Worm (Caenorhabditis elegans) whole organism, young adult: Measurements from ENCODE around the gene ent-1.

Source experiments
- B0336.3 ChIP-seq: fragments of 200-800 bp; sonication (Bioruptor generic); IDR thresholded peaks from 2 replicates; pipeline ENCODE4 v1.3.6; 2022; ENCODE audit warnings: missing genetic modification characterization, missing compliant biosample characterization
- D2030.7 ChIP-seq: fragments of 200-800 bp; sonication (Bioruptor generic); IDR thresholded peaks from 2 replicates; pipeline ENCODE4 v1.3.6; 2022; ENCODE audit warnings: missing genetic modification reagents, missing genetic modification characterization, missing compliant biosample characterization
- F10E7.11 ChIP-seq: sonication (generic microtip); optimal IDR thresholded peaks from 2 replicates; lab custom pipeline; 2017; ENCODE audit warnings: mild to moderate bottlenecking, missing genetic modification characterization, moderate library complexity, missing compliant biosample characterization
- F37B4.10 ChIP-seq: fragments of 200-800 bp; sonication (Bioruptor generic); IDR thresholded peaks from 2 replicates; pipeline ENCODE4 v1.3.6; 2022; ENCODE audit warnings: missing genetic modification characterization, missing compliant biosample characterization
- K11D2.4 ChIP-seq: fragments of 200-800 bp; sonication (Bioruptor generic); IDR thresholded peaks from 2 replicates; pipeline ENCODE4 v1.3.6; 2022; ENCODE audit warnings: missing genetic modification reagents, missing genetic modification characterization, missing compliant biosample characterization
- Y56A3A.18 ChIP-seq: fragments of 200-800 bp; sonication (Bioruptor generic); IDR thresholded peaks from 2 replicates; pipeline ENCODE4 v1.3.6; 2022; ENCODE audit warnings: missing genetic modification reagents, missing genetic modification characterization, missing compliant biosample characterization
- Y79H2A.3 ChIP-seq: fragments of 200-800 bp; sonication (Bioruptor generic); conservative IDR thresholded peaks from 2 replicates; pipeline ENCODE4 v1.3.6; 2022; ENCODE audit warnings: missing genetic modification reagents, missing genetic modification characterization, missing compliant biosample characterization
- ZK185.1 ChIP-seq: sonication (generic microtip); optimal IDR thresholded peaks from 2 replicates; lab custom pipeline; 2016; ENCODE audit warnings: mild to moderate bottlenecking, missing genetic modification characterization, missing compliant biosample characterization; ENCODE audit not compliant: poor library complexity, severe bottlenecking
- akir-1 ChIP-seq: fragments of 200-800 bp; sonication (Bioruptor generic); optimal IDR thresholded peaks from 2 replicates; lab custom pipeline; 2018; ENCODE audit warnings: mild to moderate bottlenecking, missing genetic modification characterization, moderate library complexity, missing compliant biosample characterization
- aptf-2 ChIP-seq: fragments of 200-800 bp; sonication (Bioruptor generic); conservative IDR thresholded peaks from 2 replicates; pipeline ENCODE4 v1.3.6; 2022; ENCODE audit warnings: missing genetic modification reagents, missing genetic modification characterization, missing compliant biosample characterization
- aptf-3 ChIP-seq: fragments of 200-800 bp; sonication (Bioruptor generic); IDR thresholded peaks from 2 replicates; pipeline ENCODE4 v1.3.6; 2022; ENCODE audit warnings: missing genetic modification characterization, missing compliant biosample characterization
- atf-7 ChIP-seq: sonication (generic microtip); optimal IDR thresholded peaks from 2 replicates; lab custom pipeline; 2017; ENCODE audit warnings: mild to moderate bottlenecking, missing genetic modification characterization, missing compliant biosample characterization
- attf-3 ChIP-seq: fragments of 200-800 bp; sonication (Bioruptor generic); conservative IDR thresholded peaks from 2 replicates; pipeline ENCODE4 v1.3.6; 2022; ENCODE audit warnings: missing genetic modification reagents, missing genetic modification characterization, missing compliant biosample characterization
- ccch-3 ChIP-seq: fragments of 200-800 bp; sonication (Bioruptor generic); optimal IDR thresholded peaks from 2 replicates; lab custom pipeline; 2018; ENCODE audit warnings: mild to moderate bottlenecking, missing genetic modification characterization, missing compliant biosample characterization
- ceh-79 ChIP-seq: sonication (generic microtip); optimal IDR thresholded peaks from 2 replicates; lab custom pipeline; 2017; ENCODE audit warnings: mild to moderate bottlenecking, missing genetic modification characterization, missing compliant biosample characterization
- ceh-91 ChIP-seq: fragments of 200-800 bp; sonication (Bioruptor generic); IDR thresholded peaks from 2 replicates; pipeline ENCODE4 v1.3.6; 2022; ENCODE audit warnings: missing genetic modification reagents, missing genetic modification characterization, missing compliant biosample characterization
- dox-1 ChIP-seq: fragments of 200-800 bp; sonication (Bioruptor generic); IDR thresholded peaks from 2 replicates; pipeline ENCODE4 v1.3.6; 2022; ENCODE audit warnings: missing genetic modification reagents, missing genetic modification characterization, missing compliant biosample characterization
- dpl-1 ChIP-seq: fragments of 150-350 bp; optimal IDR thresholded peaks from 2 replicates; lab custom pipeline; 2014; ENCODE audit warnings: missing biosample characterization, missing genetic modification reagents, missing genetic modification characterization
- efl-1 ChIP-seq: fragments of 150-350 bp; optimal IDR thresholded peaks from 2 replicates; lab custom pipeline; 2014; ENCODE audit warnings: missing biosample characterization, missing genetic modification reagents, missing genetic modification characterization
- egl-18 ChIP-seq: fragments of 200-800 bp; sonication (Bioruptor generic); IDR thresholded peaks from 2 replicates; pipeline ENCODE4 v1.3.6; 2022; ENCODE audit warnings: missing genetic modification reagents, missing genetic modification characterization, missing compliant biosample characterization
- egl-44 ChIP-seq: fragments of 200-800 bp; sonication (Bioruptor generic); IDR thresholded peaks from 2 replicates; pipeline ENCODE4 v1.3.6; 2022; ENCODE audit warnings: missing genetic modification reagents, missing genetic modification characterization, missing compliant biosample characterization
- ekl-4 ChIP-seq: fragments of 200-800 bp; sonication (Bioruptor generic); IDR thresholded peaks from 2 replicates; pipeline ENCODE4 v1.3.6; 2022; ENCODE audit warnings: missing genetic modification reagents, missing genetic modification characterization, missing compliant biosample characterization
- ets-4 ChIP-seq: fragments of 200-800 bp; sonication (Bioruptor generic); optimal IDR thresholded peaks from 2 replicates; lab custom pipeline; 2018; ENCODE audit warnings: mild to moderate bottlenecking, missing genetic modification characterization, missing compliant biosample characterization
- hsf-1 ChIP-seq: fragments of 200-800 bp; sonication (Bioruptor generic); IDR thresholded peaks from 2 replicates; pipeline ENCODE4 v1.3.6; 2022; ENCODE audit warnings: missing genetic modification reagents, missing genetic modification characterization, missing compliant biosample characterization
- lin-40 ChIP-seq: sonication (generic microtip); optimal IDR thresholded peaks from 2 replicates; lab custom pipeline; 2016; ENCODE audit warnings: missing genetic modification characterization, mild to moderate bottlenecking, missing compliant biosample characterization, missing genotype, missing genetic modification reagents
- lsl-1 ChIP-seq: fragments of 200-800 bp; sonication (Bioruptor generic); optimal IDR thresholded peaks from 2 replicates; lab custom pipeline; 2018; ENCODE audit warnings: mild to moderate bottlenecking, missing genetic modification characterization, moderate library complexity, missing compliant biosample characterization
- madf-3 ChIP-seq: fragments of 200-800 bp; sonication (Bioruptor generic); IDR thresholded peaks from 2 replicates; pipeline ENCODE4 v1.3.6; 2022; ENCODE audit warnings: missing genetic modification reagents, missing genetic modification characterization, missing compliant biosample characterization
- nhr-120 ChIP-seq: fragments of 200-800 bp; sonication (Bioruptor generic); IDR thresholded peaks from 2 replicates; pipeline ENCODE4 v1.3.6; 2022; ENCODE audit warnings: missing genetic modification characterization, missing compliant biosample characterization
- nhr-80 ChIP-seq: sonication (generic microtip); optimal IDR thresholded peaks from 2 replicates; lab custom pipeline; 2016; ENCODE audit warnings: missing genetic modification characterization, missing compliant biosample characterization
- rcor-1 ChIP-seq: fragments of 200-800 bp; sonication (Bioruptor generic); IDR thresholded peaks from 2 replicates; pipeline ENCODE4 v1.3.6; 2022; ENCODE audit warnings: missing genetic modification reagents, missing genetic modification characterization, missing compliant biosample characterization
- repo-1 ChIP-seq: sonication (generic microtip); optimal IDR thresholded peaks from 2 replicates; lab custom pipeline; 2017; ENCODE audit warnings: mild to moderate bottlenecking, missing genetic modification characterization, missing compliant biosample characterization
- sdz-38 ChIP-seq: sonication (generic microtip); optimal IDR thresholded peaks from 2 replicates; lab custom pipeline; 2016; ENCODE audit warnings: missing genotype, missing genetic modification characterization, missing compliant biosample characterization
- sea-2 ChIP-seq: fragments of 200-800 bp; sonication (Bioruptor generic); IDR thresholded peaks from 2 replicates; pipeline ENCODE4 v1.3.6; 2022; ENCODE audit warnings: missing genetic modification characterization, missing compliant biosample characterization
- snpc-3.4 ChIP-seq: sonication (generic microtip); optimal IDR thresholded peaks from 2 replicates; lab custom pipeline; 2017; ENCODE audit warnings: missing genetic modification characterization, mild to moderate bottlenecking, missing compliant biosample characterization, antibody characterized with exemption, moderate library complexity, missing genotype, missing genetic modification reagents
- snpc-4 ChIP-seq, 5 experiments: fragments of 150-350 bp in 1 of 5; sonication (generic microtip) in 4 of 5; optimal IDR thresholded peaks; 2 replicates each; lab custom pipeline; 2014 to 2018; ENCODE audit warnings: missing genetic modification characterization in 5 of 5, missing biosample characterization in 3 of 5, antibody characterized with exemption in 2 of 5, mild to moderate bottlenecking in 2 of 5, missing compliant biosample characterization in 2 of 5, missing genotype in 2 of 5, moderate library complexity in 2 of 5, missing genetic modification reagents in 1 of 5
- sptf-2 ChIP-seq: fragments of 200-800 bp; sonication (Bioruptor generic); optimal IDR thresholded peaks from 2 replicates; lab custom pipeline; 2018; ENCODE audit warnings: mild to moderate bottlenecking, missing genetic modification characterization, missing compliant biosample characterization
- tbp1 ChIP-seq: fragments of 200-800 bp; sonication (Bioruptor generic); optimal IDR thresholded peaks from 2 replicates; lab custom pipeline; 2018; ENCODE audit warnings: mild to moderate bottlenecking, missing genetic modification characterization, missing compliant biosample characterization
- tbx-9 ChIP-seq: sonication (generic microtip); optimal IDR thresholded peaks from 2 replicates; lab custom pipeline; 2016; ENCODE audit warnings: borderline replicate concordance, missing genetic modification characterization, inconsistent platforms, missing compliant biosample characterization
- unc-130 ChIP-seq: sonication (generic microtip); optimal IDR thresholded peaks from 2 replicates; lab custom pipeline; 2016; ENCODE audit warnings: missing genetic modification reagents, missing genetic modification characterization, missing compliant biosample characterization
- unc-62 ChIP-seq: fragments of 150-350 bp; optimal IDR thresholded peaks from 2 replicates; lab custom pipeline; 2014; ENCODE audit warnings: missing biosample characterization, missing genetic modification reagents, missing genetic modification characterization
- ztf-25 ChIP-seq: fragments of 200-800 bp; sonication (Bioruptor generic); IDR thresholded peaks from 2 replicates; pipeline ENCODE4 v1.3.6; 2022; ENCODE audit warnings: missing genetic modification reagents, missing genetic modification characterization, missing compliant biosample characterization
- ztf-3 ChIP-seq: fragments of 200-800 bp; sonication (Bioruptor generic); optimal IDR thresholded peaks from 2 replicates; lab custom pipeline; 2018; ENCODE audit warnings: mild to moderate bottlenecking, missing genetic modification characterization, missing compliant biosample characterization
- ztf-6 ChIP-seq: fragments of 200-800 bp; sonication (Bioruptor generic); IDR thresholded peaks from 2 replicates; pipeline ENCODE4 v1.3.6; 2022; ENCODE audit warnings: missing genetic modification reagents, missing genetic modification characterization, missing compliant biosample characterization

Gene ent-1

ce11 chrIV:11700752-11701151 is 45.5 kb upstream of the ent-1 start, which contains the start of gene dpy-20:
dpy-20 (minus strand) TSS chrIV:11700852.
- TF ChIP-seq aptf-2 (GFP tag; lab: Robert Waterston, UW), result no peak
- no peak for TF ChIP-seq unc-130 (GFP tag; lab: Kevin White, UChicago)
- no peak for TF ChIP-seq F10E7.11 (tag; lab: Kevin White, UChicago)
- TF ChIP-seq K11D2.4 (GFP tag; lab: Robert Waterston, UW), result no peak
- no peak for TF ChIP-seq dox-1 (GFP tag; lab: Robert Waterston, UW)
- no peak for TF ChIP-seq Y79H2A.3 (GFP tag; lab: Robert Waterston, UW)
- no peak for TF ChIP-seq hsf-1 (GFP tag; lab: Robert Waterston, UW)
- TF ChIP-seq aptf-3 (GFP tag; lab: Robert Waterston, UW), result no peak
- TF ChIP-seq ceh-79 (tag; lab: Kevin White, UChicago), result no peak

- no peak for TF ChIP-seq egl-44 (GFP tag; lab: Robert Waterston, UW)
- TF ChIP-seq nhr-80 (tag; lab: Kevin White, UChicago), result no peak
- TF ChIP-seq snpc-4 (GFP tag; optimal IDR thresholded peaks at IDR 0.05; lab: Kevin White, UChicago), result no peak
- TF ChIP-seq snpc-4 (tag; optimal IDR thresholded peaks at IDR 0.05; lab: Kevin White, UChicago), result no peak
- TF ChIP-seq ccch-3, result no peak
- no peak for TF ChIP-seq attf-3
- no peak for TF ChIP-seq aptf-2 (GFP tag; lab: Robert Waterston, UW)
- TF ChIP-seq Y56A3A.18, result no peak
- no peak for TF ChIP-seq rcor-1 (GFP tag; lab: Robert Waterston, UW)
- no peak for TF ChIP-seq madf-3
- no peak for TF ChIP-seq K11D2.4 (GFP tag; lab: Robert Waterston, UW)
- no peak for TF ChIP-seq D2030.7 (GFP tag; lab: Robert Waterston, UW)
- no peak for TF ChIP-seq F10E7.11 (tag; lab: Kevin White, UChicago)
- TF ChIP-seq ZK185.1 (tag; lab: Kevin White, UChicago), result no peak
- no peak for TF ChIP-seq nhr-120 (GFP tag; lab: Robert Waterston, UW)
- TF ChIP-seq ets-4 (GFP tag; lab: Kevin White, UChicago), result no peak
- TF ChIP-seq unc-62 (GFP tag; lab: Kevin White, UChicago), result no peak
- no peak for TF ChIP-seq dox-1 (GFP tag; lab: Robert Waterston, UW)
Observed at ce11 chrIV:11700100-11700499, 44.8 kb upstream of the ent-1 start.

- TF ChIP-seq tbx-9 (tag; lab: Kevin White, UChicago) (no peak), sea-2 (GFP tag; lab: Robert Waterston, UW) (no peak), efl-1 (no peak), dox-1 (GFP tag; lab: Robert Waterston, UW) (no peak), B0336.3 (GFP tag; lab: Robert Waterston, UW) (no peak), F37B4.10 (GFP tag; lab: Robert Waterston, UW) (no peak), ztf-3 (no peak), unc-62 (GFP tag; lab: Kevin White, UChicago) (no peak), akir-1 (no peak), snpc-3.4 (tag; lab: Kevin White, UChicago) (no peak), lin-40 (tag; lab: Kevin White, UChicago) (no peak)
Observed at ce11 chrIV:11697514-11697913, 42.2 kb upstream of the ent-1 start.

ce11 chrIV:11695634-11696033 is 40.4 kb upstream of the ent-1 start:
- TF ChIP-seq ceh-91 (peak; percentile 75), egl-18 (GFP tag; lab: Robert Waterston, UW) (no peak), sptf-2 (GFP tag; lab: Kevin White, UChicago) (no peak), sdz-38 (tag; lab: Kevin White, UChicago) (no peak), lsl-1 (GFP tag; lab: Kevin White, UChicago) (peak; percentile 98), repo-1 (tag; lab: Kevin White, UChicago) (no peak), ztf-6 (GFP tag; lab: Robert Waterston, UW) (no peak), D2030.7 (GFP tag; lab: Robert Waterston, UW) (peak; percentile 74), snpc-4 (GFP tag; optimal IDR thresholded peaks at IDR 0.05; lab: Kevin White, UChicago) (no peak), snpc-4 (tag; optimal IDR thresholded peaks at IDR 0.05; lab: Kevin White, UChicago) (peak in 3 of 4 experiments; percentile 0 to 70 (median 17)), tbx-9 (tag; lab: Kevin White, UChicago) (no peak), tbp1 (peak; percentile 43), ztf-25 (GFP tag; lab: Robert Waterston, UW) (no peak), dpl-1 (GFP tag; lab: Kevin White, UChicago) (no peak), nhr-80 (tag; lab: Kevin White, UChicago) (no peak), ekl-4 (GFP tag; lab: Robert Waterston, UW) (0 out of 2 replicates have a peak, but pooled peaks have one; percentile 33), atf-7 (no peak)
